Worm (Caenorhabditis elegans) whole organism, L1 larva: Measurements from ENCODE around the gene str-240.

Experiments
- alr-1 ChIP-seq: fragments of 200-800 bp; sonication (Bioruptor generic); optimal IDR thresholded peaks from 2 replicates; lab custom pipeline; 2018; ENCODE audit warnings: borderline replicate concordance, mild to moderate bottlenecking, missing genetic modification characterization, missing compliant biosample characterization
- ama-1 ChIP-seq: fragments of 150-350 bp; optimal IDR thresholded peaks from 2 replicates; lab custom pipeline; 2014
- blmp-1 ChIP-seq: fragments of 150-350 bp; optimal IDR thresholded peaks from 2 replicates; lab custom pipeline; 2014; ENCODE audit warnings: missing biosample characterization, missing genetic modification characterization
- ceh-63 ChIP-seq: fragments of 200-800 bp; sonication (Bioruptor generic); optimal IDR thresholded peaks from 2 replicates; lab custom pipeline; 2018; ENCODE audit warnings: mild to moderate bottlenecking, missing genetic modification characterization, missing compliant biosample characterization
- ceh-88 ChIP-seq: fragments of 200-800 bp; sonication (Bioruptor generic); IDR thresholded peaks from 2 replicates; pipeline ENCODE4 v1.3.6; 2022; ENCODE audit warnings: missing genetic modification characterization, missing compliant biosample characterization
- ceh-90 ChIP-seq: sonication (generic microtip); optimal IDR thresholded peaks from 2 replicates; lab custom pipeline; 2016; ENCODE audit warnings: missing genetic modification characterization, missing compliant biosample characterization
- dpl-1 ChIP-seq, 3 experiments: fragments of 150-350 bp in 2 of 3; sonication (generic microtip) in 1 of 3; optimal IDR thresholded peaks; 2 replicates each; lab custom pipeline; 2014 to 2017; ENCODE audit warnings: missing biosample characterization in 3 of 3, missing genetic modification characterization in 3 of 3, missing genetic modification reagents in 3 of 3
- dsc-1 ChIP-seq: sonication (generic microtip); optimal IDR thresholded peaks from 2 replicates; lab custom pipeline; 2016; ENCODE audit warnings: mild to moderate bottlenecking, missing genetic modification characterization, missing compliant biosample characterization
- efl-1 ChIP-seq, 4 experiments: fragments of 150-350 bp; optimal IDR thresholded peaks in 3 of 4; peaks in 1 of 4; 1 replicate in 1 of 4; 2 replicates in 3 of 4; lab custom pipeline; 2014; ENCODE audit warnings: missing biosample characterization in 2 of 4, missing genetic modification characterization in 2 of 4, missing genetic modification reagents in 2 of 4
- efl-3 ChIP-seq: fragments of 200-800 bp; sonication (Bioruptor generic); optimal IDR thresholded peaks from 2 replicates; lab custom pipeline; 2018; ENCODE audit warnings: mild to moderate bottlenecking, missing genetic modification characterization, missing compliant biosample characterization
- elt-2 ChIP-seq: sonication (generic microtip); optimal IDR thresholded peaks from 2 replicates; lab custom pipeline; 2016; ENCODE audit warnings: missing genetic modification characterization, mild to moderate bottlenecking, inconsistent platforms, missing compliant biosample characterization, missing genetic modification reagents
- ets-5 ChIP-seq: fragments of 200-800 bp; sonication (Bioruptor generic); IDR thresholded peaks from 2 replicates; pipeline ENCODE4 v1.3.6; 2022; ENCODE audit warnings: missing genetic modification characterization, missing compliant biosample characterization
- grh-1 ChIP-seq: fragments of 200-800 bp; sonication (Bioruptor generic); IDR thresholded peaks from 2 replicates; pipeline ENCODE4 v1.3.6; 2022; ENCODE audit warnings: missing genetic modification reagents, missing genetic modification characterization, missing compliant biosample characterization
- hlh-17 ChIP-seq: fragments of 200-800 bp; sonication (Bioruptor generic); optimal IDR thresholded peaks from 2 replicates; lab custom pipeline; 2018; ENCODE audit warnings: missing genetic modification characterization, mild to moderate bottlenecking, missing compliant biosample characterization, moderate library complexity, borderline replicate concordance
- irx-1 ChIP-seq: sonication (generic microtip); optimal IDR thresholded peaks from 2 replicates; lab custom pipeline; 2016; ENCODE audit warnings: missing genetic modification characterization, missing compliant biosample characterization
- jun-1 ChIP-seq: fragments of 150-350 bp; optimal IDR thresholded peaks from 2 replicates; lab custom pipeline; 2014; ENCODE audit warnings: missing biosample characterization, missing genetic modification reagents, missing genetic modification characterization
- lin-13 ChIP-seq: fragments of 150-350 bp; optimal IDR thresholded peaks from 2 replicates; lab custom pipeline; 2014; ENCODE audit warnings: missing biosample characterization, missing genetic modification reagents, missing genetic modification characterization
- lin-14 ChIP-seq: fragments of 200-800 bp; sonication (Bioruptor generic); optimal IDR thresholded peaks from 2 replicates; lab custom pipeline; 2018; ENCODE audit warnings: mild to moderate bottlenecking, missing genetic modification characterization, moderate library complexity, missing compliant biosample characterization
- lin-39 ChIP-seq: fragments of 150-350 bp; optimal IDR thresholded peaks from 2 replicates; lab custom pipeline; 2014; ENCODE audit warnings: missing biosample characterization, missing genetic modification reagents, missing genetic modification characterization
- lir-3 ChIP-seq: sonication (generic microtip); optimal IDR thresholded peaks from 2 replicates; lab custom pipeline; 2016; ENCODE audit warnings: mild to moderate bottlenecking, missing genetic modification characterization, moderate library complexity, missing compliant biosample characterization; ENCODE audit not compliant: poor library complexity
- mdl-1 ChIP-seq, 2 experiments: fragments of 150-350 bp; optimal IDR thresholded peaks; 2 replicates each; lab custom pipeline; 2014 to 2017; ENCODE audit warnings: missing biosample characterization in 2 of 2, missing genetic modification characterization in 2 of 2, inconsistent platforms in 1 of 2
- mep-1 ChIP-seq: fragments of 150-350 bp; optimal IDR thresholded peaks from 2 replicates; lab custom pipeline; 2014; ENCODE audit warnings: missing biosample characterization, missing genetic modification characterization
- nhr-12 ChIP-seq: sonication (generic microtip); optimal IDR thresholded peaks from 2 replicates; lab custom pipeline; 2017; ENCODE audit warnings: missing biosample characterization, missing genetic modification characterization
- nhr-19 ChIP-seq: fragments of 200-800 bp; sonication (Bioruptor generic); conservative IDR thresholded peaks from 2 replicates; pipeline ENCODE4 v1.3.6; 2022; ENCODE audit warnings: missing genetic modification characterization, missing compliant biosample characterization
- nhr-28 ChIP-seq: fragments of 150-350 bp; optimal IDR thresholded peaks from 2 replicates; lab custom pipeline; 2014; ENCODE audit warnings: missing biosample characterization, missing genetic modification characterization
- nhr-71 ChIP-seq: sonication (generic microtip); optimal IDR thresholded peaks from 2 replicates; lab custom pipeline; 2016; ENCODE audit warnings: mild to moderate bottlenecking, missing genetic modification characterization, moderate library complexity, missing compliant biosample characterization
- nhr-76 ChIP-seq: sonication (generic microtip); optimal IDR thresholded peaks from 2 replicates; lab custom pipeline; 2017; ENCODE audit warnings: missing biosample characterization, missing genetic modification characterization
- nhr-77 ChIP-seq: fragments of 150-350 bp; optimal IDR thresholded peaks from 2 replicates; lab custom pipeline; 2014; ENCODE audit warnings: missing biosample characterization, missing genetic modification characterization
- nhr-85 ChIP-seq: sonication (generic microtip); peaks from one replicate; lab custom pipeline; 2016; ENCODE audit warnings: missing genetic modification characterization, inconsistent platforms, missing compliant biosample characterization
- rnt-1 ChIP-seq: sonication (generic microtip); optimal IDR thresholded peaks from 2 replicates; lab custom pipeline; 2016; ENCODE audit warnings: mild to moderate bottlenecking, missing genetic modification characterization, moderate library complexity, missing compliant biosample characterization
- sptf-1 ChIP-seq: fragments of 150-350 bp; optimal IDR thresholded peaks from 2 replicates; lab custom pipeline; 2014; ENCODE audit warnings: missing biosample characterization, missing genetic modification characterization
- swsn-7 ChIP-seq: sonication (generic microtip); optimal IDR thresholded peaks from 2 replicates; lab custom pipeline; 2016; ENCODE audit warnings: missing genetic modification characterization, missing compliant biosample characterization
- tbx-2 ChIP-seq: sonication (generic microtip); optimal IDR thresholded peaks from 2 replicates; lab custom pipeline; 2016; ENCODE audit warnings: missing genetic modification characterization, missing compliant biosample characterization
- unc-30 ChIP-seq: sonication (generic microtip); optimal IDR thresholded peaks from 2 replicates; lab custom pipeline; 2017; ENCODE audit warnings: missing biosample characterization, missing genetic modification characterization
- vab-15 ChIP-seq: sonication (generic microtip); optimal IDR thresholded peaks from 2 replicates; lab custom pipeline; 2017; ENCODE audit warnings: missing genotype, mild to moderate bottlenecking, missing genetic modification characterization, missing compliant biosample characterization
- xbp-1 ChIP-seq: sonication (generic microtip); optimal IDR thresholded peaks from 2 replicates; lab custom pipeline; 2016; ENCODE audit warnings: missing genetic modification characterization, missing compliant biosample characterization
- zip-4 ChIP-seq: fragments of 200-800 bp; sonication (Bioruptor generic); optimal IDR thresholded peaks from 2 replicates; lab custom pipeline; 2018; ENCODE audit warnings: mild to moderate bottlenecking, missing genetic modification characterization, moderate library complexity, missing compliant biosample characterization
- ztf-4 ChIP-seq: fragments of 150-350 bp; optimal IDR thresholded peaks from 2 replicates; lab custom pipeline; 2014; ENCODE audit warnings: missing biosample characterization, missing genetic modification characterization

Gene str-240

DNA sequence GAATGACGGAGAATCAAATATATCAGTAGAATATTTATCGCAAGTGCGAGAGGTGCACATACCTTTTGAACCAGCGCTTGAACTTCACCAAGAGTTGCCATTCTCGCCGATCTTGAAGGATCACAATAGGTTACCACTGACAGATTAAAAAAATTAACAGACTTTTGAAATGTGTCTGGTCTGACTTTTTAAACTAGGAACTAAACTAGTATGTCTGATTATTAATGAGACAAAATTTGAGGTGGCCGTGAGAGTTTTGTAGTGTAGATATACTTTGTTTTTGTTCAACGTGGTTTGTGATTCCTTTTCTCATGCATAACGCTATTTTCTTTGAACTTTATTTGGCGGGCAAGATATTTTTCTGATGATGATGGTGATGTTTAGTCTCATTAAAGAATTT lies at the start of gene str-240:
str-240 (minus strand) TSS at position 101 of the 400 bp plus-strand sequence.
- TF ChIP-seq nhr-76 (tag; lab: Kevin White, UChicago): no peak

DNA sequence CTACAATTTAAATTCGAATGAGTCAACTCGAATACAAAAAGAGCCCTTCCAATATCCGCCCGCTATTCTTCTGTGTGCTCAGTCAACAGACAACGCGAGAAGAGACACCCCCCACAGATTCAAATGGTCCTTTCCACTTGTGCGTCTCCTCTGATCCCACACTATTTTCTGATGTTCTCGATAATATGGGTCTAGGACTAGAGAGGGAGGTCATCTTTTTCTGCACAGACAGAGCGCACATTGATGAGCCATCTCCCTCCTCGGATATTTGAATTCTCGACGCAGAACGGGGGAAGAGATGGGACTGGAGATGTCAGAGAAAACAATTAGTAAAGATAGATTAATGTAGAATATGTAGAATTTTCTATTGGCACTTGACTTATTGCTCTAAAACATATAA lies 48.9 kb upstream of the str-240 start:
- TF ChIP-seq jun-1: no peak
- TF ChIP-seq mep-1 (tag; lab: Kevin White, UChicago): no peak
- no peak for TF ChIP-seq alr-1 (tag; lab: Kevin White, UChicago)
- no peak for TF ChIP-seq swsn-7 (tag; lab: Kevin White, UChicago)
- peak; percentile 13 for TF ChIP-seq dsc-1

DNA sequence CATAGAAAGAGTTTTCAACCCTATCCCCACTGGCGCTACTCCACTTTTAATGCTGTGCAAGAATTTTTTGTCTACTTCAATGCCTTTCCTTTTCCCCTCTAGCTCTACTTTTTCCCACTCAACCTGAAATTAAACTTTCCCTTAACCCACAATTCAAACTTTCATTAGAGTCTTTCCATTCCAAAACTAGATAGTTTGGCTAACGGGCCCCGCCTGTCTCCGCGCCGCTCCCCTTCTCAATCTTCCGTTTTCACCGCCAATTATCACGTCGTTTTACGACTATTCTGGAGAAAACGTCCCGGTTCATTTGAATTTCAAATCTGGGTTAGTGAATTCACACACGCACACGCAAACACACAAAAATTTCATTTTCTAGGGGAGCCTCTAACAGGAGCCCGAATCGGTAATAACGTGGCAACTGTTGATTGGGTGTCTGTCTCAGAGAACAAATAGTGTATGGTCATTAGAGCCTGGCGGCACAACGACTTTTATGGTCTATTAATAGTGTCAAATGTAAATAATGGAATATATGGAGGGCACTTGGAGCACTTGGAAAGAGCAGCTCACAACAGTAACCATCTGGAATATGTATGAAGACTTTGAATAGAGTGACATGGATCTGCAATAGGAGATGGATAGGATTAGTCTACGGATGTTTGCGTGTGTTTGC lies 48.1 kb upstream of the str-240 start:
- TF ChIP-seq ceh-63 (GFP tag; lab: Kevin White, UChicago) (no peak), nhr-77 (tag; lab: Kevin White, UChicago) (no peak), blmp-1 (tag; lab: Kevin White, UChicago) (peak; percentile 52), xbp-1 (tag; lab: Kevin White, UChicago) (peak; percentile 91)

DNA sequence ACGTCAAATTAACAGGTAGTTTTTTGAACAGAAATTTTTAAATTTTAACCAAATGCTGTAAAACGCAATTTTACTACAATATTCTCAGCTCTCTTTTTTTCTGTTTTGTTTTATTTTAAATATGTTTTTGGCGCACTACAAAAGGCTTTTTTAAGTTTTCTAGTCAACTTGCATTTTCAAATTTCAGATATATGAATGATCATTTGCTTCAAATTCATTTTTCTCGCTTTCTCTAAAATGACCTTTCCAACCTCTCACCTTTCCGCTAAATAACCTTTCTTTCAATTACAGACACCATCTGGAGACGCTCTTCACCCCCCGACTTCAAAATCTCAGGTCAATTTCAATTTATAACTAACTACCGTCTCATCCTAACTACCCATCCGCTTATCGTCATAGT lies 45.0 kb upstream of the str-240 start, which contains the start of gene cdc-25.2:
cdc-25.2 (plus strand) TSS at position 301 of the 400 bp plus-strand sequence.
- no peak for TF ChIP-seq nhr-12
- TF ChIP-seq efl-3 (GFP tag; lab: Kevin White, UChicago): no peak
- TF ChIP-seq tbx-2 (tag; lab: Kevin White, UChicago): no peak
- no peak for TF ChIP-seq ama-1 (lab: Kevin White, UChicago)
- TF ChIP-seq mdl-1 (tag; optimal IDR thresholded peaks at IDR 0.05; lab: Kevin White, UChicago): no peak
- no peak for TF ChIP-seq ceh-90 (tag; lab: Kevin White, UChicago)
- TF ChIP-seq hlh-17: no peak
- TF ChIP-seq nhr-28 (tag; lab: Kevin White, UChicago): no peak
- no peak for TF ChIP-seq sptf-1 (tag; lab: Kevin White, UChicago)
- TF ChIP-seq ets-5 (GFP tag; lab: Robert Waterston, UW): no peak
- TF ChIP-seq rnt-1 (tag; lab: Kevin White, UChicago): no peak

DNA sequence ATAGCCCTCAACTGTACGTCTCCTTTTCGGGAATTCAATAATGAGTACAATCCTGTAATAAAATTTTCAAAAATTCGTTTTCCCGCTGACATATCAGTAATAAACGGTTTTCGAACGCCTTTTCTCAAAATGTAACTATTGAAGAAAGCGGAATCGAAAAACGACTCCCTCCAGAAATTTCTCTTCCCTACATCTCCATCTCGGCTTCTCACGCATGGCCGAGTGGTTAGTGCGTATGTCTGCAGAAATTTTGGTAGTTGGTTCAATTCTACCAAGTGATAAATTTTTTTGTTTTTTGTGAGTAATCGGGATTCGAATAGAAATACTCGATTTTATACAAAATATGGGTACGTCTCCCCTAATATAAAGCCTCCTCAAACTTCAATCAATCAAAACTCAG lies 39.4 kb upstream of the str-240 start:
- TF ChIP-seq nhr-19 (GFP tag; lab: Robert Waterston, UW): 0 out of 2 replicates have a peak, but pooled peaks have one; percentile 8

DNA sequence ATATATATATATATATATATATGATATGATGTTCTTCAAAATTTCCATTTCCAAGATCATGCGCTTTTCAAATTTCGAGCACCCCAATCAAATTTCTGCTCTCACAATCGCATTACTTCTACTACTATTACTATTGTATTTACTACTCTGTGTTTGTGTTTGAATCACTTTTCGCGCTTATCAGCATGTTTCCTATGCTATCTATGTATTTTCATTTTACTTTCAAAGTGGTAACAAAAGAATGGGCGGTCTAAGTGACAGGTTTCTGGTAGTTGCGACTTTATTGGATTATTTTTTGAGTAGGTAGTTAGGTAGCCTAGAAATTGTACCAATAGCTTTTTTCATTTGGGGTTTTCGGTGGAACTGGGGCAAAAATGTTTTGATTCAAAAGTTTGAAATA lies 36.4 kb upstream of the str-240 start:
- no peak for TF ChIP-seq efl-1 (optimal IDR thresholded peaks at IDR 0.05; lab: Kevin White, UChicago)
- no peak for TF ChIP-seq efl-1 (GFP tag; optimal IDR thresholded peaks at IDR 0.05 in 1 of 2; lab: Kevin White, UChicago)
- TF ChIP-seq elt-2 (tag; lab: Kevin White, UChicago): peak; percentile 17

DNA sequence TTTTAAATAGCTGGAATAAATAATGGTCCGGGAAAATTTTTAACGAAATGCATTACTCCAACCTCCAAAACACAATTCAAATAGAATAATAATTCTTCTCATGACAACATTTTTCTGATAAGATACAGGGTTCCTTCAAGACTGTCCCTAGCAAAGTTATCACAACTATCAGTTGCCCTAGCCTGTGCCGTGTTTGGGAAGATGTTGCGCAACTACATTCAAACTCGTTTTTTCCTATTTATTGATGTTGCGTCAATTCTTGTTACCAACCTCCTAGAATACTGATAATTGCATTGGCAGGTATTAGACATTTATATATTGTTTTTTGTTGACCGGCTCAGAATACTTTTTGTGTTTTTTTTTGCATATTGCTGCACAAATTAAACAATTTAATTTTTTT lies 33.3 kb upstream of the str-240 start:
- TF ChIP-seq irx-1 (tag; lab: Kevin White, UChicago) (no peak), lir-3 (tag; lab: Kevin White, UChicago) (no peak), lin-39 (tag; lab: Kevin White, UChicago) (no peak), unc-30 (tag; lab: Kevin White, UChicago) (no peak), lin-14 (GFP tag; lab: Kevin White, UChicago) (no peak), grh-1 (GFP tag; lab: Robert Waterston, UW) (no peak), nhr-71 (tag; lab: Kevin White, UChicago) (no peak), nhr-12 (no peak), dsc-1 (no peak), nhr-85 (no peak), vab-15 (tag; lab: Kevin White, UChicago) (no peak), lin-13 (GFP tag; lab: Kevin White, UChicago) (no peak), ztf-4 (tag; lab: Kevin White, UChicago) (no peak), ceh-63 (GFP tag; lab: Kevin White, UChicago) (no peak), rnt-1 (tag; lab: Kevin White, UChicago) (no peak), zip-4 (GFP tag; lab: Kevin White, UChicago) (no peak), ama-1 (lab: Kevin White, UChicago) (no peak), ceh-88 (GFP tag; lab: Robert Waterston, UW) (no peak), nhr-28 (tag; lab: Kevin White, UChicago) (no peak), dpl-1 (GFP tag; optimal IDR thresholded peaks at IDR 0.05; lab: Kevin White, UChicago) (no peak)
